Worm (Caenorhabditis elegans): Measurements from ENCODE around the gene ctf-4.

Gene ctf-4

DNA sequence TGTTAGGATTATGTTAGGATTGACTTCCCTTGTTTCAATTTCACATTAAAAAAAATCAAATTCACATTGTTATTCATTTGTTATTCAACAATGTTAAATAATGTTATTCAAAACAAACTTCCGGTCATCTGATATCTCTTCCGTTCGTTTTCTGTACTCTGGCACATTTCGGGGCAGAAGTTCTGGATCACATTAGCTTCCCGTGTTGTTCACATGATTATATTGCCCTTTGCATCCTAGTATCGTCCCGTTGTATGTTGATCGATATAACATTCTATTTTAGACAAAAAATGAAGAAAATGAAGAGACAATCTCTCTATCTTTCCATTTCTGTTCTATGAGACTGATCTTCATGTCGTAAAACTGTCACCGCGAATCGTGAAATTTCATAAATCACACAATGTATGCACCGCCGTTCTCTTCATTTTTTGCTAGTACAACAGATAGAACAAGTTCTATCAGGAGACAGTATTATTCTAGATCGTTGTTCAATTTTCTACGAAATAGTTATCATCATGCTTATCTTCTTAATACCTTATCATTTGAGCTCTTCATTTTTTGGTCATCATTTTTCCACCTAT, 25.3 kb downstream of the ctf-4 start:
- TF ChIP-seq zip-8 (tag; optimal IDR thresholded peaks at IDR 0.05) (no peak), elt-1 (tag; optimal IDR thresholded peaks at IDR 0.05; ENCODE audit: borderline replicate concordance, insufficient read depth) (peak; percentile 6)

DNA sequence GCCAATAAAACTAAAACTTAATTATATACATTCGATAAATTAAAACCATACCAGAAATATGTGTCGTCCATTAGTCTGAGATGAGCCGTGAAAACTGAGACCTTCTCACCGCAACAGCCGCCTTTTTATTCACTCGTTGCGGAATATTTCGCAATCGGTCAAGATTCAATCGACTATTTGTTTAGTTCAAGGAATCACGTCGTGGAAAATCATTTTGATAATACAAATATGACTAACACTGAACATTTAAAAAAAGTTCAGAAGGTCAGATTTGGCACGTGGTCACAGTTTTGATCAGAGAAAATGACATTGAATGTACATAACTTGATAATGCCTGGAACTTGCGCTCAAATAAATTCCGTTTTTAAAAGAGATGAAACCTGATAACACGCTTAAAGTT, 26.6 kb downstream of the ctf-4 start, which contains the start of gene F17C11.11:
Gene F17C11.11, minus strand, starts transcription at position 79 of the 400 bp plus-strand sequence.
- no peak for TF ChIP-seq flh-1 (GFP tag; optimal IDR thresholded peaks at IDR 0.05)
- TF ChIP-seq hlh-1 (tag; optimal IDR thresholded peaks at IDR 0.05): peak; percentile 5
- TF ChIP-seq nhr-237 (tag; optimal IDR thresholded peaks at IDR 0.05): no peak

DNA sequence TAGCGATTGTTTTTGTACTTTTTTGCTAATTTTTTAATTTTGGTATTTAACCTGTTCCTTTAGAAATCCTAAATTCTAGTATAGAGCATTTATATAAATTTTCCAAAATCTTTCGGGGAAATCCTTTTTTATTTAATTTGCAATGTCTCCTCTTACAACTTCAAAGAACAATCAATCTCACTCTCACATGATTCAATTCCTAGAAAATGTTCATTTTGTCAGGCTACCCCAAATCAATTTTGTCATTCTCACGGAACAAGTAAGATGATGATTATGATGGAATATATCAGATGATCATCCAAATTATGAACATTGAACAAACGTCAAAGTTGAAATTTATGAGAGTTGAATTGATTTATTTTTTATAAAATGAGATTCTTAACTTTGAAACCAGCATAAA, 28.0 kb downstream of the ctf-4 start:
- TF ChIP-seq ceh-39 (tag; optimal IDR thresholded peaks at IDR 0.05) (no peak), nhr-12 (tag; optimal IDR thresholded peaks at IDR 0.05) (no peak), mls-2 (tag; optimal IDR thresholded peaks at IDR 0.05) (no peak), nhr-76 (tag; optimal IDR thresholded peaks at IDR 0.05) (no peak), bed-3 (GFP tag; optimal IDR thresholded peaks at IDR 0.05) (no peak), snpc-4 (tag; optimal IDR thresholded peaks at IDR 0.05) (no peak), mab-5 (tag; optimal IDR thresholded peaks at IDR 0.05) (no peak), pha-4 (tag; optimal IDR thresholded peaks at IDR 0.05) (no peak), zip-8 (tag; optimal IDR thresholded peaks at IDR 0.05) (no peak), unc-62 (GFP tag; optimal IDR thresholded peaks at IDR 0.05) (no peak)

DNA sequence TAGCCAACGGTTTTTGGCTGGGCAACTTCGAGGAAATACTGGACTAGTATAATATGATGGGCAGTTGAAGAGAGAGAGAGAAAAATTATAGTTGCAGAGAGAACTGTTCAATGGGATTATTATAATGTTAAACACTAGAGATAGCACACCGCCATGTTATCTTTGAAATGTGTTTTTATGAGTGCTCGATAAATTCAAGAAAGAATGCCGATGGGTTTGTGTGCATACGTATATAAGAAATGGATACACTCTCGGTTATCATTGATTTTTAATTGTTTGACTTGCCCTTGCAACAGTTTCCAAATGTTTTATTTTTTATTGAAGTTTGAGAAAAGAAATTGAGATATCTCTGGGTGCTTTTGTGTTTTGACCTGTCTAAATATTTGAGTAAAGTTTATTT, 28.7 kb downstream of the ctf-4 start, which contains the start of gene F17C11.12:
Gene F17C11.12, minus strand, starts transcription at position 240 of the 400 bp plus-strand sequence.
- no peak for TF ChIP-seq ceh-39 (tag; optimal IDR thresholded peaks at IDR 0.05)

DNA sequence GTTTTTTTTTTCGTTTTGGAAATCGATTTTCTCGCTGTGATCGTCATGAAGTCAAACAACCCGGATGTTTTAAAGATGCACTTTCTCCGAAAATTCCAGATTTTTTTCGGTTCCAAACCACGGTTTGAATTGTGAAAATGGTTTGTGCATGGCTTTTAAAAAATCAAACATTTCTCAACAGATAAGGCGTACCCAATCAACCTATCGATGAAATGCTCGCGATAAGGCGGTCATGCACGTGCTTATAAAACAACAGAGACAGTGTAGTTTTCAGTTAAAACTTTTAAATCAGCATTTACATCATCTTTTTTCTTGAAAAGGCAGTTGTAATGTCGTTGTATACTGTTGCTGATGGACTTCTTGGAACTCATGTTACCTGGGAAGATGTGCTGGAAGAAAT, 32.9 kb downstream of the ctf-4 start, which contains the start of gene F58B4.5:
Gene F58B4.5, plus strand, starts transcription at position 283 of the 400 bp plus-strand sequence.
- TF ChIP-seq lin-13 (tag; optimal IDR thresholded peaks at IDR 0.05): no peak
- no peak for TF ChIP-seq tbx-8 (GFP tag; optimal IDR thresholded peaks at IDR 0.05)
- no peak for TF ChIP-seq bed-3 (GFP tag; optimal IDR thresholded peaks at IDR 0.05)
- no peak for TF ChIP-seq elt-1 (tag; optimal IDR thresholded peaks at IDR 0.05; ENCODE audit: borderline replicate concordance, insufficient read depth)
- no peak for TF ChIP-seq mls-2 (tag; optimal IDR thresholded peaks at IDR 0.05)
- no peak for TF ChIP-seq nhr-12 (tag; optimal IDR thresholded peaks at IDR 0.05)
- TF ChIP-seq snpc-4 (tag; optimal IDR thresholded peaks at IDR 0.05): no peak
- TF ChIP-seq nhr-76 (tag; optimal IDR thresholded peaks at IDR 0.05): no peak
- TF ChIP-seq nhr-2 (tag; optimal IDR thresholded peaks at IDR 0.05): no peak
- TF ChIP-seq drap-1 (GFP tag; optimal IDR thresholded peaks at IDR 0.05): no peak
- TF ChIP-seq lin-32 (GFP tag; optimal IDR thresholded peaks at IDR 0.05): no peak
- TF ChIP-seq mep-1 (tag; optimal IDR thresholded peaks at IDR 0.05): no peak
- TF ChIP-seq unc-62 (GFP tag; optimal IDR thresholded peaks at IDR 0.05): no peak
- TF ChIP-seq nhr-28 (tag; optimal IDR thresholded peaks at IDR 0.05): no peak
- no peak for TF ChIP-seq ceh-39 (tag; optimal IDR thresholded peaks at IDR 0.05)

DNA sequence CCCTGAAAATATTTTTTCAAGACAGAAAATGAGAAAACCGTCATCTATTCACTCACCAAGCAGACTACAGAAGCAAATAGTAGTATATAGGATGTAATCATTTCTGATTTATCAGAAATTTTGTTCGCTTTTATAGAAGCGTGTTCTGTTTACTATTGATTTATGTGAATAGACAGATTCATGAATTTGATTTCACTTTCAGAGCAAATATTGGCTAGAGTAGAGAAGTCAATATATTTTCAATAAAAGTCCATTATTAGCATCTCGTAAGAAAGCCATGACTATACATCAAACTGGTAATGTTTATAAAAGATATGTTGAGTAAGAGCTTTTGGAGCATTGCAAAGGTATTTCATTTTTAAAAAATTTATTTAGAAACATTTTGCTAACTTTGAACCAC, 34.1 kb downstream of the ctf-4 start, which contains the start of gene scvp-1:
Gene scvp-1, minus strand, starts transcription at position 101 of the 400 bp plus-strand sequence.
- no peak for TF ChIP-seq unc-62 (GFP tag; optimal IDR thresholded peaks at IDR 0.05)
- no peak for TF ChIP-seq lsy-2 (tag; optimal IDR thresholded peaks at IDR 0.05)
- TF ChIP-seq zip-8 (tag; optimal IDR thresholded peaks at IDR 0.05): no peak
- TF ChIP-seq unc-39 (tag; optimal IDR thresholded peaks at IDR 0.05): no peak
- no peak for TF ChIP-seq elt-3 (tag; optimal IDR thresholded peaks at IDR 0.05)
- no peak for TF ChIP-seq mab-5 (tag; optimal IDR thresholded peaks at IDR 0.05)
- no peak for TF ChIP-seq ztf-11 (tag; optimal IDR thresholded peaks at IDR 0.05)
- no peak for TF ChIP-seq nhr-2 (tag; optimal IDR thresholded peaks at IDR 0.05)
- TF ChIP-seq hlh-1 (tag; optimal IDR thresholded peaks at IDR 0.05): no peak
- TF ChIP-seq ceh-39 (tag; optimal IDR thresholded peaks at IDR 0.05): no peak
- TF ChIP-seq mep-1 (tag; optimal IDR thresholded peaks at IDR 0.05): no peak
- no peak for TF ChIP-seq drap-1 (GFP tag; optimal IDR thresholded peaks at IDR 0.05)
- TF ChIP-seq lin-32 (GFP tag; optimal IDR thresholded peaks at IDR 0.05): no peak
- TF ChIP-seq mls-2 (tag; optimal IDR thresholded peaks at IDR 0.05): no peak
- TF ChIP-seq flh-1 (GFP tag; optimal IDR thresholded peaks at IDR 0.05): no peak
- TF ChIP-seq nhr-28 (tag; optimal IDR thresholded peaks at IDR 0.05): no peak
- TF ChIP-seq ceh-43 (GFP tag; optimal IDR thresholded peaks at IDR 0.05): no peak
- no peak for TF ChIP-seq unc-120 (tag; optimal IDR thresholded peaks at IDR 0.05; ENCODE audit: poor library complexity, severe bottlenecking)
- no peak for TF ChIP-seq tbx-8 (GFP tag; optimal IDR thresholded peaks at IDR 0.05)

All from whole organism, mixed stage, embryonic.